Worm (Caenorhabditis elegans): ENCODE data around the gene F59A6.13.

F59A6.13 gene

DNA sequence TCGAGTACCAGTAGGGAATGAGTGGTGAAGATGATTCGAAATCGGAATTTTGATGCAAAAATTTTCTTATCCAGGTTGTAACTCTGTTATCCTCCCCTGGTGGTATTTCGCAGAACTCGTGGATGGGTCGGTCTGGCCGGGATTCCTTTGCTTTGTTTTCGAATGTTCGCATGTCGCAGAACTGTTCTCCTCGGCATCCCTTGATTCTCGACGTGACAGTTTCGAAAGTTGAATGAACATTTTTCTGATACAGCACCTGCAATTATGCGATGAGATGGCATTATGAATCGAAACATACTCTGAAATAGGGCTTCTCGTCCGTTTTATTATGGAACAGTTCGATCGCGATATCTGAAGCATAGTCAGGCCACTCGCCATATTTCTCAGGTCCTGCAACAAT, 33.6 kb downstream of the F59A6.13 start (continued):
- no peak for TF ChIP-seq Y53G8AR.9 (GFP tag; conservative IDR thresholded peaks at IDR 0.05)
- TF ChIP-seq B0035.1 (tag; optimal IDR thresholded peaks at IDR 0.05), result no peak
- peak; percentile 89 for TF ChIP-seq B0336.3 (GFP tag; IDR thresholded peaks at IDR 0.05)
- TF ChIP-seq ceh-100 (GFP tag; IDR thresholded peaks at IDR 0.05), result no peak
- peak; percentile 12; the same call in 1 of the 2 replicates for TF ChIP-seq F33H1.4 (GFP tag; IDR thresholded peaks at IDR 0.05)
- no peak for TF ChIP-seq hmg-1.2 (GFP tag; IDR thresholded peaks at IDR 0.05)
- TF ChIP-seq hsf-1 (GFP tag; IDR thresholded peaks at IDR 0.05), result peak; percentile 65; the same call in 1 of the 2 replicates
- TF ChIP-seq ekl-4 (GFP tag; IDR thresholded peaks at IDR 0.05), result peak; percentile 77; the same call in 1 of the 2 replicates
- no peak for TF ChIP-seq egl-18 (GFP tag; IDR thresholded peaks at IDR 0.05)
- TF ChIP-seq nfya-1 (tag; optimal IDR thresholded peaks at IDR 0.05; ENCODE audit: borderline replicate concordance, insufficient read depth), result no peak
- no peak for TF ChIP-seq akir-1 (GFP tag; optimal IDR thresholded peaks at IDR 0.05)
- TF ChIP-seq ccch-3 (GFP tag; optimal IDR thresholded peaks at IDR 0.05), result no peak
- TF ChIP-seq ztf-28 (GFP tag; IDR thresholded peaks at IDR 0.05), result no peak
- no peak for TF ChIP-seq egrh-3 (GFP tag; IDR thresholded peaks at IDR 0.05)
- TF ChIP-seq snpc-4 (GFP tag; optimal IDR thresholded peaks at IDR 0.05), result no peak
- peak in 1 of 4 experiments; percentile 73 for TF ChIP-seq snpc-4 (tag; optimal IDR thresholded peaks at IDR 0.05)
- no peak for TF ChIP-seq nhr-27 (tag; optimal IDR thresholded peaks at IDR 0.05)
- TF ChIP-seq efl-1 (GFP tag; optimal IDR thresholded peaks at IDR 0.05), result peak; percentile 9
- no peak for TF ChIP-seq nhr-80 (tag; optimal IDR thresholded peaks at IDR 0.05)
- TF ChIP-seq bed-1 (GFP tag; IDR thresholded peaks at IDR 0.05), result no peak
- no peak for TF ChIP-seq ztf-18 (tag; optimal IDR thresholded peaks at IDR 0.05)
- no peak for TF ChIP-seq ets-4 (GFP tag; optimal IDR thresholded peaks at IDR 0.05)
- no peak for TF ChIP-seq ceh-40 (GFP tag; IDR thresholded peaks at IDR 0.05)
- TF ChIP-seq T07F8.4 (tag; optimal IDR thresholded peaks at IDR 0.05), result no peak
- TF ChIP-seq dpff-1 (tag; optimal IDR thresholded peaks at IDR 0.05), result no peak
- TF ChIP-seq Y53F4B.3 (GFP tag; IDR thresholded peaks at IDR 0.05), result no peak
- TF ChIP-seq unc-62 (GFP tag; optimal IDR thresholded peaks at IDR 0.05), result no peak
- TF ChIP-seq hlh-26 (GFP tag; conservative IDR thresholded peaks at IDR 0.05), result no peak
- TF ChIP-seq nfyb-1 (GFP tag; IDR thresholded peaks at IDR 0.05), result no peak
- TF ChIP-seq madf-3 (GFP tag; IDR thresholded peaks at IDR 0.05), result 0 out of 2 replicates have a peak, but pooled peaks have one; percentile 4
- TF ChIP-seq atf-7 (tag; optimal IDR thresholded peaks at IDR 0.05), result no peak
- TF ChIP-seq ceh-27 (GFP tag; optimal IDR thresholded peaks at IDR 0.05), result no peak
- TF ChIP-seq let-526 (GFP tag; IDR thresholded peaks at IDR 0.05), result no peak
- TF ChIP-seq C06A6.2 (GFP tag; conservative IDR thresholded peaks at IDR 0.05), result no peak
- TF ChIP-seq Y67H2A.10 (GFP tag; conservative IDR thresholded peaks at IDR 0.05), result no peak
- no peak for TF ChIP-seq B0019.2 (GFP tag; conservative IDR thresholded peaks at IDR 0.05)
- no peak for TF ChIP-seq nfya-2 (GFP tag; IDR thresholded peaks at IDR 0.05)
- peak; percentile 57 for TF ChIP-seq mcd-1 (GFP tag; IDR thresholded peaks at IDR 0.05)
- 0 out of 2 replicates have a peak, but pooled peaks have one; percentile 48 for TF ChIP-seq attf-6 (GFP tag; IDR thresholded peaks at IDR 0.05)
- peak; percentile 50; the same call in 1 of the 2 replicates for TF ChIP-seq pbrm-1 (GFP tag; IDR thresholded peaks at IDR 0.05)
- no peak for TF ChIP-seq aptf-2 (GFP tag; conservative IDR thresholded peaks at IDR 0.05)
- no peak for TF ChIP-seq ztf-6 (GFP tag; IDR thresholded peaks at IDR 0.05)
- TF ChIP-seq hrde-1 (tag; optimal IDR thresholded peaks at IDR 0.05; ENCODE audit: borderline replicate concordance), result peak; percentile 33
- TF ChIP-seq repo-1 (tag; optimal IDR thresholded peaks at IDR 0.05), result no peak
- TF ChIP-seq somi-1 (GFP tag; optimal IDR thresholded peaks at IDR 0.05), result no peak
- TF ChIP-seq ztf-3 (GFP tag; optimal IDR thresholded peaks at IDR 0.05), result no peak
- 0 out of 2 replicates have a peak, but pooled peaks have one; percentile 13 for TF ChIP-seq lin-26 (GFP tag; IDR thresholded peaks at IDR 0.05)
- no peak for TF ChIP-seq hlh-12 (tag; optimal IDR thresholded peaks at IDR 0.05)
- TF ChIP-seq lsl-1 (GFP tag; optimal IDR thresholded peaks at IDR 0.05), result peak; percentile 34
